Fruit fly (Drosophila melanogaster): ENCODE measurements around the gene Itgbn.
A peak's percentile ranks its signal among the peaks of the same experiment; 100 is the strongest.

Itgbn gene

DNA sequence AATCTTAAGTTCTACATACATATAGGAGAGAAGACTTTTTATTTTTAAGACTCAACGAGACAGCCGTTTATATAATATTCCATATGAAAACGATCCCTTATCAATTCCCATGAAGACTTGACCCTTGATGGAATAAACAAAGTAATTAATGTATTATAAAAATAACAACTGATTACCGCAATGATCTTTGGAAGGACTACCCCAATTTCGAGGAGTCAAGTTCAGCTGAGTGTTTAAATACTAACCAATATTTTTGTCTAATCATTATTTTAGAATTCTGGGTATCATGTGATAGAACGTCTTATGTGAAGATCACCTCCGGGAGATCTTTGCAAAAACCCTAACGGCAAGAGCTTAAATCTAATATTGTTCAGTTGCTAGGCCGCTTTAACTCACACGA, 45.0 kb downstream of the Itgbn start:
- TF ChIP-seq D1 (tag; optimal IDR thresholded peaks at IDR 0.05) (no peak), fd96Ca (GFP tag; IDR thresholded peaks at IDR 0.05) (no peak), CG17806 (tag; optimal IDR thresholded peaks at IDR 0.05) (no peak), CG15710 (tag; optimal IDR thresholded peaks at IDR 0.05) (no peak), CG10348 (GFP tag; IDR thresholded peaks at IDR 0.05) (no peak), CG9948 (tag; optimal IDR thresholded peaks at IDR 0.05) (no peak), Pif1B (GFP tag; optimal IDR thresholded peaks at IDR 0.05) (no peak), CG12605 (GFP tag; IDR thresholded peaks at IDR 0.05) (no peak), Pif1A (GFP tag; optimal IDR thresholded peaks at IDR 0.05) (no peak), CG13204 (GFP tag; optimal IDR thresholded peaks at IDR 0.05) (no peak), CG14655 (GFP tag; optimal IDR thresholded peaks at IDR 0.05) (no peak), EcR (GFP tag; optimal IDR thresholded peaks at IDR 0.05) (no peak), gl (tag; optimal IDR thresholded peaks at IDR 0.05) (no peak), rn (GFP tag; IDR thresholded peaks at IDR 0.05) (no peak), Ets98B (GFP tag; IDR thresholded peaks at IDR 0.05) (no peak), CG4496 (GFP tag; IDR thresholded peaks at IDR 0.05) (no peak), CG32121 (GFP tag; IDR thresholded peaks at IDR 0.05) (no peak), CG8301 (tag; optimal IDR thresholded peaks at IDR 0.05) (no peak), Snoo (tag; optimal IDR thresholded peaks at IDR 0.05) (no peak), CG34367 (tag; optimal IDR thresholded peaks at IDR 0.05) (no peak)

DNA sequence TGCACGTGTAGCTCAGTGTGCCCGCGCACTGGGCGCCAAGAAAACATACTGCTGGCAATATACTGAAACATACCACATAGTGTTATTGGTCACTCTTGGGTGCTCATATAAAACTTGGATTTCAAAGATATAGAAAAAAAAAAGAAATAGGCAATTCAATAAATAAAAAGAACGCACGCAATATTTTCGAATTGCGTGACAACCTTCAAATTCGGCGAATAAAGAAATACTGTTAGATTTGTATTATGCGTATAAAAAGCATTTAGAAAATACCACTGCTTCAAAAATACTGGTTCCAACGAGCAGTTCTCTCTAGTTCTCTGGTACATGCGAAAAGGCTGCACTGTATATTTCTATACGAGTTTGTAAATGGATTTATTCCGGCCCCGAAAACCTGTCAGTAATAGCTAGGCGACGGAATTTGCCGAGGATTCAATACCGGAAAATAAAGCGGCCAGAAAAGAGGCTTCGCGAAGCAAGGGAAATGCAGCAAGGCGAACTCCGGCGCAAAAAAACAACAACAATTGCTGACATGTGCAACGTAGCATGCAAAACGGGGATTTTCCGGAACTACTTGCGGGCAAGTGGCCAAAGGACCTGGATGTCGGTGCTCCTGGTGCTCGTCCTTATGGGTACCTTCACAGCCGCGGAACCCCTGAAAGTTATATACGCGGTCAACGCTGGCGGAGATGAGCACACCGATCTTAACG, 49.7 kb downstream of the Itgbn start, which contains the start of gene CG9257:
Gene CG9257, plus strand, starts transcription at position 345 of the 710 bp plus-strand sequence.
- TF ChIP-seq CG32121 (GFP tag; IDR thresholded peaks at IDR 0.05) (no peak), D1 (tag; optimal IDR thresholded peaks at IDR 0.05) (no peak), CG15710 (tag; optimal IDR thresholded peaks at IDR 0.05) (peak; percentile 3), EcR (GFP tag; optimal IDR thresholded peaks at IDR 0.05) (no peak), gl (tag; optimal IDR thresholded peaks at IDR 0.05) (no peak), Pif1B (GFP tag; optimal IDR thresholded peaks at IDR 0.05) (no peak), CG13204 (GFP tag; optimal IDR thresholded peaks at IDR 0.05) (no peak), CG4496 (GFP tag; IDR thresholded peaks at IDR 0.05) (no peak), CG14655 (GFP tag; optimal IDR thresholded peaks at IDR 0.05) (no peak)

DNA sequence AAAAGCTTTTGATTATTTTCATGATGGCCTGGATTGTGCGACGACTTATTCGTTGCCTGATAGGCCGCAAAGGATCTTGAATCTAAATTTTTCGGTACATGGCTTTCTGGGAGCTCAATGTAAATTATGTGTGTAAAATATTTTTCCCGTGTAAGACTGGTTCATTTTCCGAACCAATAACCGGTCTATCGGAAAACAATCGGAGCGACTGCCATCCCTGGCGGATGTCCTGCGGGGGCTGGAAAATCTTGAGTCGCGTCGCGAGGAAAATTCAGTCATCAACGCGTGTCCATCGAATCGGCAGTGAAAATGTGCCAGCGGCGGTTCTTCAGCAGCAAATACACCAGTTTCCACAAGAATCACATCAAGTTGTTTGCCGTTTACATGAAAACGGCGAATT, 51.5 kb downstream of the Itgbn start, which contains the start of the genes CG46307 and Nhe2:
Gene CG46307, plus strand, starts transcription at position 243 of the 400 bp plus-strand sequence.
Gene Nhe2, plus strand, starts transcription at position 243 of the 400 bp plus-strand sequence.
- TF ChIP-seq CG12605 (GFP tag; IDR thresholded peaks at IDR 0.05) (no peak), CG4496 (GFP tag; IDR thresholded peaks at IDR 0.05) (peak; percentile 49; the same call in 1 of the 3 replicates), CG32121 (GFP tag; IDR thresholded peaks at IDR 0.05) (no peak), Snoo (tag; optimal IDR thresholded peaks at IDR 0.05) (no peak), CG9948 (tag; optimal IDR thresholded peaks at IDR 0.05) (no peak), fd96Ca (GFP tag; IDR thresholded peaks at IDR 0.05) (no peak)

DNA sequence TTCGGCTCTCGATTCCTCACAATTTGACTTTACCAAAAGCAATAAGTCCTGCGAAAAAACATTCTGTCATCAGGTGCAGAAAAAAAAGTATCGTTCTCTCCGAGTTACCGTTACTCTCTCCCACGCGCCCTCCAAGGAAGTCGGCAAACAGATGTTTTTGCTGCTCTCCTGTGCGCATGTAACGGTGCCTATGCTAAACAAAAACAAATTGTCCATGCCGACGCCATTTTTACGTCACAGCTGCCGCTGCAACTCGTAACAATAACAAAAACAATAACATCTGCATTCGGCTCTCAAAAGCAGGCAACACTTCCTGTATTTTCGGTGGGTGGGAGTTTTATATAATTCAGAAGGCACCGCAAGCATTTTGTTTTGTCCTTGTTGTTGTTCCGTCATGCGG, 52.3 kb downstream of the Itgbn start:
- no peak for TF ChIP-seq CG32121 (GFP tag; IDR thresholded peaks at IDR 0.05)
- TF ChIP-seq Snoo (tag; optimal IDR thresholded peaks at IDR 0.05), result no peak
- TF ChIP-seq Pif1B (GFP tag; optimal IDR thresholded peaks at IDR 0.05), result no peak
- TF ChIP-seq CG12605 (GFP tag; IDR thresholded peaks at IDR 0.05), result no peak
- no peak for TF ChIP-seq fd96Ca (GFP tag; IDR thresholded peaks at IDR 0.05)
- no peak for TF ChIP-seq CG13204 (GFP tag; optimal IDR thresholded peaks at IDR 0.05)
- no peak for TF ChIP-seq D1 (tag; optimal IDR thresholded peaks at IDR 0.05)
- TF ChIP-seq rn (GFP tag; IDR thresholded peaks at IDR 0.05), result no peak
- TF ChIP-seq CG8159 (tag; optimal IDR thresholded peaks at IDR 0.05), result no peak
- no peak for TF ChIP-seq CG34367 (tag; optimal IDR thresholded peaks at IDR 0.05)
- TF ChIP-seq EcR (GFP tag; optimal IDR thresholded peaks at IDR 0.05), result no peak
- no peak for TF ChIP-seq Pif1A (GFP tag; optimal IDR thresholded peaks at IDR 0.05)

Measured in whole organism, pupa.